Fruit fly (Drosophila melanogaster): ENCODE measurements around the gene sni.

DNA sequence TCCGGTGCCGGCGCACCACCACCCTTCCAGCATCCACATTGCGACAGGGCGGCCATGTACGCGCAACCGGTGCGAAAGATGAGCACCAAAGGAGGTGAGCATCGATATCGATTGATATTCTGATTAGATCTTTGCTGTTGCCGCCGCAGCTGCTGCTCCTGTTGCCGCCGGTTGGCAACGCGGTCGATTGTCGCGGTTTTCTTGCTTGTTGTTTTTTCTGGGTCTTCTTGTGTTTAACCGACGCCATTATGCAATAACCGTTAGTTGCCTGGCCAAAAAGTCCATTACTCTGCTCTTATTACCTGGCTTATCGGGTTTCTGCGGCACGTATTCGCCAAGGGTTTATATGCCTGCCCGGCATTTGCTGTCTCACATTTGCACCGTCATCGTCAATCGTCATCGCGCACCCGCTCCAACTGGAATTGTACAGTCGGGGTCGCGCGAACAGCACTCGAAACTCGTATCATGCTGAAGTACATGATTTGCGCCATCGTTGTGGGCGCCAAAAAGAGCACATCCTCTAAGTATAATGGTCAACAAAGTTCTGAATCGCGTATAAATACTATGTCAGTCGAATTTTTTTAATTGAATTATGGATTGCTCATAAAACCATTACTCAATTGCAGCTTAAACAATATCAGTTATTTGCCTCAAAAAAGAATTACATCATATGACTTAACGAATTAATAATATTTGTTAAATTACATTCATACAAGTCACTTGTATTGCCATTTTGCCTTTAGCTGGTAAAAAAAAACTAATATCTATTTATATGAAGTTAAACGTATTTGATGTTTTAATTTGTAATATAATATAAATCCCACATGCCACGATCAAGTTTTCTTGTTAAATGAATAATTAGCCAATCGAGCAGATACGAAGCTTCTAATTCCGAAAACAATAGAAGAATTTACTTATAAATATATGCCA lies at the start of gene sni:
- TF ChIP-seq kay (GFP tag; ENCODE audit: borderline replicate concordance) = no peak
- TF ChIP-seq CG1620 (GFP tag; optimal IDR thresholded peaks at IDR 0.05) = no peak
- TF ChIP-seq tj (GFP tag; optimal IDR thresholded peaks at IDR 0.05) = peak; percentile 76
- TF ChIP-seq pad (GFP tag; optimal IDR thresholded peaks at IDR 0.05) = no peak
- TF ChIP-seq Crg-1 (GFP tag; optimal IDR thresholded peaks at IDR 0.05) = no peak
- peak; percentile 32 for TF ChIP-seq CG14711 (tag; optimal IDR thresholded peaks at IDR 0.05)
- TF ChIP-seq CG5204 (GFP tag; optimal IDR thresholded peaks at IDR 0.05) = no peak

All from whole organism, adult.